Worm (Caenorhabditis elegans) whole organism, young adult: Measurements from ENCODE around the gene set-21.

Experiments
- B0019.2 ChIP-seq: fragments of 200-800 bp; sonication (Bioruptor generic); conservative IDR thresholded peaks from 2 replicates; pipeline ENCODE4 v1.3.6; 2022; ENCODE audit warnings: missing genetic modification reagents, missing genetic modification characterization, missing compliant biosample characterization
- B0035.1 ChIP-seq: sonication (generic microtip); optimal IDR thresholded peaks from 2 replicates; lab custom pipeline; 2016; ENCODE audit warnings: missing genetic modification characterization, mild to moderate bottlenecking, missing compliant biosample characterization, missing genotype, missing genetic modification reagents
- F10E7.11 ChIP-seq: sonication (generic microtip); optimal IDR thresholded peaks from 2 replicates; lab custom pipeline; 2017; ENCODE audit warnings: mild to moderate bottlenecking, missing genetic modification characterization, moderate library complexity, missing compliant biosample characterization
- F22D6.2 ChIP-seq: sonication (generic microtip); optimal IDR thresholded peaks from 2 replicates; lab custom pipeline; 2016; ENCODE audit warnings: mild to moderate bottlenecking, missing genetic modification characterization, missing compliant biosample characterization
- F39B2.1 ChIP-seq: fragments of 200-800 bp; sonication (Bioruptor generic); IDR thresholded peaks from 2 replicates; pipeline ENCODE4 v1.3.6; 2022; ENCODE audit warnings: missing genetic modification reagents, missing genetic modification characterization, missing compliant biosample characterization
- F55B11.4 ChIP-seq: sonication (generic microtip); optimal IDR thresholded peaks from 2 replicates; lab custom pipeline; 2016; ENCODE audit warnings: missing compliant biosample characterization, missing genetic modification characterization, borderline replicate concordance; ENCODE audit not compliant: insufficient read depth
- F57A8.1 ChIP-seq: fragments of 200-800 bp; sonication (Bioruptor generic); optimal IDR thresholded peaks from 2 replicates; lab custom pipeline; 2018; ENCODE audit warnings: mild to moderate bottlenecking, missing genetic modification characterization, moderate library complexity, missing compliant biosample characterization
- F57C9.4 ChIP-seq: sonication (generic microtip); optimal IDR thresholded peaks from 2 replicates; lab custom pipeline; 2017; ENCODE audit warnings: mild to moderate bottlenecking, missing genetic modification characterization, missing compliant biosample characterization
- T07F8.4 ChIP-seq: sonication (generic microtip); optimal IDR thresholded peaks from 2 replicates; lab custom pipeline; 2016; ENCODE audit warnings: mild to moderate bottlenecking, missing genetic modification characterization, moderate library complexity, missing compliant biosample characterization
- Y79H2A.3 ChIP-seq: fragments of 200-800 bp; sonication (Bioruptor generic); conservative IDR thresholded peaks from 2 replicates; pipeline ENCODE4 v1.3.6; 2022; ENCODE audit warnings: missing genetic modification reagents, missing genetic modification characterization, missing compliant biosample characterization
- Y95B8A.8 ChIP-seq: fragments of 200-800 bp; sonication (Bioruptor generic); IDR thresholded peaks from 2 replicates; pipeline ENCODE4 v1.3.6; 2022; ENCODE audit warnings: missing genetic modification reagents, missing genetic modification characterization, missing compliant biosample characterization
- akir-1 ChIP-seq: fragments of 200-800 bp; sonication (Bioruptor generic); optimal IDR thresholded peaks from 2 replicates; lab custom pipeline; 2018; ENCODE audit warnings: mild to moderate bottlenecking, missing genetic modification characterization, moderate library complexity, missing compliant biosample characterization
- aptf-2 ChIP-seq: fragments of 200-800 bp; sonication (Bioruptor generic); conservative IDR thresholded peaks from 2 replicates; pipeline ENCODE4 v1.3.6; 2022; ENCODE audit warnings: missing genetic modification reagents, missing genetic modification characterization, missing compliant biosample characterization
- attf-5 ChIP-seq: fragments of 200-800 bp; sonication (Bioruptor generic); optimal IDR thresholded peaks from 2 replicates; lab custom pipeline; 2018; ENCODE audit warnings: mild to moderate bottlenecking, missing genetic modification characterization, missing compliant biosample characterization
- cebp-2 ChIP-seq: fragments of 200-800 bp; sonication (Bioruptor generic); IDR thresholded peaks from 2 replicates; pipeline ENCODE4 v1.3.6; 2022; ENCODE audit warnings: missing genetic modification characterization, missing compliant biosample characterization
- ceh-58 ChIP-seq: fragments of 200-800 bp; sonication (Bioruptor generic); IDR thresholded peaks from 2 replicates; pipeline ENCODE4 v1.3.6; 2022; ENCODE audit warnings: missing genetic modification characterization, missing compliant biosample characterization
- ceh-79 ChIP-seq: sonication (generic microtip); optimal IDR thresholded peaks from 2 replicates; lab custom pipeline; 2017; ENCODE audit warnings: mild to moderate bottlenecking, missing genetic modification characterization, missing compliant biosample characterization
- ceh-91 ChIP-seq: fragments of 200-800 bp; sonication (Bioruptor generic); IDR thresholded peaks from 2 replicates; pipeline ENCODE4 v1.3.6; 2022; ENCODE audit warnings: missing genetic modification reagents, missing genetic modification characterization, missing compliant biosample characterization
- chd-7 ChIP-seq: sonication (generic microtip); optimal IDR thresholded peaks from 2 replicates; lab custom pipeline; 2016; ENCODE audit warnings: mild to moderate bottlenecking, missing genetic modification characterization, moderate library complexity, missing compliant biosample characterization
- dpff-1 ChIP-seq: sonication (generic microtip); optimal IDR thresholded peaks from 2 replicates; lab custom pipeline; 2017; ENCODE audit warnings: mild to moderate bottlenecking, missing genetic modification characterization, missing compliant biosample characterization
- efl-1 ChIP-seq: fragments of 150-350 bp; optimal IDR thresholded peaks from 2 replicates; lab custom pipeline; 2014; ENCODE audit warnings: missing biosample characterization, missing genetic modification reagents, missing genetic modification characterization
- egl-44 ChIP-seq: fragments of 200-800 bp; sonication (Bioruptor generic); IDR thresholded peaks from 2 replicates; pipeline ENCODE4 v1.3.6; 2022; ENCODE audit warnings: missing genetic modification reagents, missing genetic modification characterization, missing compliant biosample characterization
- egrh-3 ChIP-seq: fragments of 200-800 bp; sonication (Bioruptor generic); IDR thresholded peaks from 2 replicates; pipeline ENCODE4 v1.3.6; 2022; ENCODE audit warnings: missing genetic modification reagents, missing genetic modification characterization, missing compliant biosample characterization
- fkh-3 ChIP-seq: sonication (generic microtip); optimal IDR thresholded peaks from 2 replicates; lab custom pipeline; 2016; ENCODE audit warnings: mild to moderate bottlenecking, missing genetic modification characterization, missing compliant biosample characterization
- gei-17 ChIP-seq: fragments of 200-800 bp; sonication (Bioruptor generic); optimal IDR thresholded peaks from 2 replicates; lab custom pipeline; 2018; ENCODE audit warnings: mild to moderate bottlenecking, missing genetic modification characterization, missing compliant biosample characterization
- hrde-1 ChIP-seq: sonication (generic microtip); optimal IDR thresholded peaks from 2 replicates; lab custom pipeline; 2016; ENCODE audit warnings: missing genetic modification characterization, mild to moderate bottlenecking, missing compliant biosample characterization, moderate library complexity, missing genotype, missing genetic modification reagents, borderline replicate concordance
- let-526 ChIP-seq: fragments of 200-800 bp; sonication (Bioruptor generic); IDR thresholded peaks from 2 replicates; pipeline ENCODE4 v1.3.6; 2022; ENCODE audit warnings: missing genetic modification reagents, missing genetic modification characterization, missing compliant biosample characterization
- lir-1 ChIP-seq: fragments of 200-800 bp; sonication (Bioruptor generic); conservative IDR thresholded peaks from 2 replicates; pipeline ENCODE4 v1.3.6; 2022; ENCODE audit warnings: missing genetic modification reagents, missing genetic modification characterization, missing compliant biosample characterization
- lsl-1 ChIP-seq: fragments of 200-800 bp; sonication (Bioruptor generic); optimal IDR thresholded peaks from 2 replicates; lab custom pipeline; 2018; ENCODE audit warnings: mild to moderate bottlenecking, missing genetic modification characterization, moderate library complexity, missing compliant biosample characterization
- lsy-27 ChIP-seq: sonication (generic microtip); optimal IDR thresholded peaks from 2 replicates; lab custom pipeline; 2017; ENCODE audit warnings: missing genetic modification characterization, mild to moderate bottlenecking, missing compliant biosample characterization, antibody characterized with exemption, missing genotype, borderline replicate concordance; ENCODE audit not compliant: insufficient read depth
- madf-10 ChIP-seq: sonication (generic microtip); optimal IDR thresholded peaks from 2 replicates; lab custom pipeline; 2016; ENCODE audit warnings: mild to moderate bottlenecking, missing genetic modification characterization, missing compliant biosample characterization
- madf-6 ChIP-seq: fragments of 200-800 bp; sonication (Bioruptor generic); IDR thresholded peaks from 2 replicates; pipeline ENCODE4 v1.3.6; 2022; ENCODE audit warnings: missing genetic modification reagents, missing genetic modification characterization, missing compliant biosample characterization
- nfya-2 ChIP-seq: fragments of 200-800 bp; sonication (Bioruptor generic); IDR thresholded peaks from 2 replicates; pipeline ENCODE4 v1.3.6; 2022; ENCODE audit warnings: missing genetic modification reagents, missing genetic modification characterization, missing compliant biosample characterization
- nfyb-1 ChIP-seq: fragments of 200-800 bp; sonication (Bioruptor generic); IDR thresholded peaks from 2 replicates; pipeline ENCODE4 v1.3.6; 2022; ENCODE audit warnings: missing genetic modification reagents, missing genetic modification characterization, missing compliant biosample characterization
- nhr-179 ChIP-seq: sonication (generic microtip); optimal IDR thresholded peaks from 2 replicates; lab custom pipeline; 2016; ENCODE audit warnings: mild to moderate bottlenecking, missing genetic modification characterization, missing compliant biosample characterization
- pha-4 ChIP-seq: fragments of 150-350 bp; sonication (generic microtip); optimal IDR thresholded peaks from 2 replicates; lab custom pipeline; 2014; ENCODE audit warnings: missing biosample characterization, missing genetic modification reagents, missing genetic modification characterization
- snpc-4 ChIP-seq, 5 experiments: fragments of 150-350 bp in 1 of 5; sonication (generic microtip) in 4 of 5; optimal IDR thresholded peaks; 2 replicates each; lab custom pipeline; 2014 to 2018; ENCODE audit warnings: missing genetic modification characterization in 5 of 5, missing biosample characterization in 3 of 5, antibody characterized with exemption in 2 of 5, mild to moderate bottlenecking in 2 of 5, missing compliant biosample characterization in 2 of 5, missing genotype in 2 of 5, moderate library complexity in 2 of 5, missing genetic modification reagents in 1 of 5
- somi-1 ChIP-seq: fragments of 200-800 bp; sonication (Bioruptor generic); optimal IDR thresholded peaks from 2 replicates; lab custom pipeline; 2018; ENCODE audit warnings: mild to moderate bottlenecking, missing genetic modification characterization, missing compliant biosample characterization
- tbp1 ChIP-seq: fragments of 200-800 bp; sonication (Bioruptor generic); optimal IDR thresholded peaks from 2 replicates; lab custom pipeline; 2018; ENCODE audit warnings: mild to moderate bottlenecking, missing genetic modification characterization, missing compliant biosample characterization
- tlf-1 ChIP-seq: fragments of 200-800 bp; sonication (Bioruptor generic); optimal IDR thresholded peaks from 2 replicates; lab custom pipeline; 2018; ENCODE audit warnings: mild to moderate bottlenecking, missing genetic modification characterization, missing compliant biosample characterization
- unc-130 ChIP-seq: sonication (generic microtip); optimal IDR thresholded peaks from 2 replicates; lab custom pipeline; 2016; ENCODE audit warnings: missing genetic modification reagents, missing genetic modification characterization, missing compliant biosample characterization
- unc-62 ChIP-seq: fragments of 150-350 bp; optimal IDR thresholded peaks from 2 replicates; lab custom pipeline; 2014; ENCODE audit warnings: missing biosample characterization, missing genetic modification reagents, missing genetic modification characterization
- ztf-28 ChIP-seq: fragments of 200-800 bp; sonication (Bioruptor generic); IDR thresholded peaks from 2 replicates; pipeline ENCODE4 v1.3.6; 2022; ENCODE audit warnings: missing genetic modification reagents, missing genetic modification characterization, missing compliant biosample characterization

set-21 gene

ce11 chrIV:4390438-4390894, at the start of gene set-21, which contains the start of gene rpl-7A (continued):
- peak; percentile 46 for TF ChIP-seq hrde-1 (tag; lab: Kevin White, UChicago)
- TF ChIP-seq attf-5, result peak; percentile 99
- TF ChIP-seq ztf-28 (GFP tag; lab: Robert Waterston, UW), result peak; percentile 97
- TF ChIP-seq nhr-179 (tag; lab: Kevin White, UChicago), result no peak
- 0 out of 2 replicates have a peak, but pooled peaks have one; percentile 66 for TF ChIP-seq nfya-2
- peak; percentile 79 for TF ChIP-seq Y79H2A.3 (GFP tag; lab: Robert Waterston, UW)
- TF ChIP-seq F57A8.1 (GFP tag; lab: Kevin White, UChicago), result no peak
- no peak for TF ChIP-seq ceh-58 (GFP tag; lab: Robert Waterston, UW)
- TF ChIP-seq T07F8.4 (tag; lab: Kevin White, UChicago), result no peak
- TF ChIP-seq tbp1 (GFP tag; lab: Kevin White, UChicago), result peak; percentile 75
- TF ChIP-seq B0035.1, result peak; percentile 36
- TF ChIP-seq unc-62 (GFP tag; lab: Kevin White, UChicago), result no peak
- peak; percentile 82 for TF ChIP-seq unc-130
- TF ChIP-seq F10E7.11 (tag; lab: Kevin White, UChicago), result no peak
- peak; percentile 88 for TF ChIP-seq aptf-2 (GFP tag; lab: Robert Waterston, UW)
- peak; percentile 60 for TF ChIP-seq F57C9.4 (tag; lab: Kevin White, UChicago)
- peak; percentile 89 for TF ChIP-seq efl-1 (GFP tag; lab: Kevin White, UChicago)
- peak; percentile 98 for TF ChIP-seq tlf-1 (GFP tag; lab: Kevin White, UChicago)
- TF ChIP-seq somi-1 (GFP tag; lab: Kevin White, UChicago), result peak; percentile 80
- TF ChIP-seq F39B2.1 (GFP tag; lab: Robert Waterston, UW), result peak; percentile 91
- TF ChIP-seq lir-1 (GFP tag; lab: Robert Waterston, UW), result peak; percentile 97
- TF ChIP-seq pha-4, result no peak
- peak; percentile 97 for TF ChIP-seq ceh-91 (GFP tag; lab: Robert Waterston, UW)
- TF ChIP-seq egrh-3 (GFP tag; lab: Robert Waterston, UW), result peak; percentile 69
- TF ChIP-seq ceh-79 (tag; lab: Kevin White, UChicago), result no peak
- peak; percentile 83 for TF ChIP-seq lsl-1 (GFP tag; lab: Kevin White, UChicago)
- TF ChIP-seq B0019.2, result peak; percentile 95
- no peak for TF ChIP-seq lsy-27 (tag; lab: Kevin White, UChicago)
- TF ChIP-seq chd-7 (tag; lab: Kevin White, UChicago), result peak; percentile 72
- no peak for TF ChIP-seq F55B11.4 (tag; lab: Kevin White, UChicago)
- peak; percentile 90 for TF ChIP-seq let-526 (GFP tag; lab: Robert Waterston, UW)

DNA sequence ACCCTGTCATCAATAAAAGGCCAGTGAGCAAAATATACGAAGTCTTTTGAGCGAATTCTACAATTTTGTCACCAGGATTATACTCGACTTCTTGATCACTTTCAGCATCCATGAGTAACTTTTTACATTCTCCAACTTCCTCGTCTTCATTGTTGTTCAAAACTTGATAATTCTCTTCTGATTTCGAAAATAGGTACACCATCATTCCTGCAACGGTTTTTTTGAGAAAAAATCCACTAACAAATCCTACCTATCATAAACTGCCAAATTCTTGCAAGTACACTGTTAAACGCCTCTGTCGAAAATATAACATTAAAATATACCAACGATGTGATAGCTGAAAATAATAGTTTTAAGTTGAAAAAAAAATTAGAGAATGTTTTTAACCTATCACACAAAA, 45.8 kb upstream of the set-21 start:
- TF ChIP-seq F22D6.2 (tag; lab: Kevin White, UChicago), result no peak
- TF ChIP-seq B0019.2, result no peak
- TF ChIP-seq unc-62 (GFP tag; lab: Kevin White, UChicago), result no peak
- no peak for TF ChIP-seq nhr-179 (tag; lab: Kevin White, UChicago)
- no peak for TF ChIP-seq gei-17 (GFP tag; lab: Kevin White, UChicago)
- no peak for TF ChIP-seq snpc-4 (GFP tag; optimal IDR thresholded peaks at IDR 0.05; lab: Kevin White, UChicago)
- TF ChIP-seq snpc-4 (tag; optimal IDR thresholded peaks at IDR 0.05; lab: Kevin White, UChicago), result no peak
- no peak for TF ChIP-seq madf-6
- TF ChIP-seq madf-10, result no peak
- no peak for TF ChIP-seq cebp-2
- no peak for TF ChIP-seq nfyb-1
- no peak for TF ChIP-seq akir-1
- no peak for TF ChIP-seq fkh-3 (tag; lab: Kevin White, UChicago)
- no peak for TF ChIP-seq dpff-1 (tag; lab: Kevin White, UChicago)
- TF ChIP-seq Y95B8A.8 (GFP tag; lab: Robert Waterston, UW), result no peak
- no peak for TF ChIP-seq egl-44 (GFP tag; lab: Robert Waterston, UW)
- no peak for TF ChIP-seq attf-5
- TF ChIP-seq, all 124 proteins: peak for 0
